Worm (Caenorhabditis elegans) whole organism, late embryonic: ENCODE data around the gene Y11D7A.5.

Experiments
- C08G9.2 ChIP-seq: sonication (generic microtip); optimal IDR thresholded peaks from 2 replicates; lab custom pipeline; 2016; ENCODE audit warnings: mild to moderate bottlenecking, missing genetic modification characterization, moderate library complexity, missing compliant biosample characterization
- C38D4.7 ChIP-seq: fragments of 200-800 bp; sonication (Bioruptor generic); optimal IDR thresholded peaks from 2 replicates; lab custom pipeline; 2018; ENCODE audit warnings: mild to moderate bottlenecking, missing genetic modification characterization, moderate library complexity, missing compliant biosample characterization
- Y22D7AL.16 ChIP-seq: sonication (generic microtip); optimal IDR thresholded peaks from 2 replicates; lab custom pipeline; 2016; ENCODE audit warnings: missing genetic modification characterization, missing compliant biosample characterization
- ceh-14 ChIP-seq: sonication (generic microtip); optimal IDR thresholded peaks from 2 replicates; lab custom pipeline; 2016; ENCODE audit warnings: missing genotype, missing genetic modification characterization, missing compliant biosample characterization
- ceh-18 ChIP-seq: sonication (generic microtip); optimal IDR thresholded peaks from 2 replicates; lab custom pipeline; 2016; ENCODE audit warnings: missing genetic modification characterization, missing compliant biosample characterization
- ceh-19 ChIP-seq: fragments of 200-800 bp; sonication (Bioruptor generic); optimal IDR thresholded peaks from 2 replicates; lab custom pipeline; 2018; ENCODE audit warnings: mild to moderate bottlenecking, missing genetic modification characterization, missing compliant biosample characterization
- ceh-2 ChIP-seq: sonication (generic microtip); optimal IDR thresholded peaks from 2 replicates; lab custom pipeline; 2016; ENCODE audit warnings: missing genotype, missing genetic modification characterization, missing compliant biosample characterization
- ceh-22 ChIP-seq: sonication (generic microtip); optimal IDR thresholded peaks from 2 replicates; lab custom pipeline; 2017; ENCODE audit warnings: missing biosample characterization, missing genetic modification characterization
- ceh-31 ChIP-seq: sonication (generic microtip); optimal IDR thresholded peaks from 2 replicates; lab custom pipeline; 2016; ENCODE audit warnings: missing genetic modification characterization, missing compliant biosample characterization
- ceh-45 ChIP-seq: fragments of 200-800 bp; sonication (Bioruptor generic); IDR thresholded peaks from 2 replicates; pipeline ENCODE4 v1.3.6; 2022; ENCODE audit warnings: missing genetic modification reagents, missing genetic modification characterization, missing compliant biosample characterization
- ceh-48 ChIP-seq: sonication (generic microtip); optimal IDR thresholded peaks from 2 replicates; lab custom pipeline; 2016; ENCODE audit warnings: missing genetic modification characterization, inconsistent platforms, missing compliant biosample characterization
- che-1 ChIP-seq: sonication (generic microtip); optimal IDR thresholded peaks from 2 replicates; lab custom pipeline; 2016; ENCODE audit warnings: mild to moderate bottlenecking, missing genetic modification characterization, missing compliant biosample characterization
- eyg-1 ChIP-seq: sonication (generic microtip); optimal IDR thresholded peaks from 2 replicates; lab custom pipeline; 2016; ENCODE audit warnings: missing genotype, missing genetic modification characterization, missing compliant biosample characterization
- fax-1 ChIP-seq: sonication (generic microtip); optimal IDR thresholded peaks from 2 replicates; lab custom pipeline; 2016; ENCODE audit warnings: missing genotype, missing genetic modification characterization, missing compliant biosample characterization
- fkh-10 ChIP-seq: fragments of 150-350 bp; optimal IDR thresholded peaks from 2 replicates; lab custom pipeline; 2014; ENCODE audit warnings: missing biosample characterization, missing genetic modification reagents, missing genetic modification characterization
- gmeb-2 ChIP-seq: sonication (generic microtip); optimal IDR thresholded peaks from 2 replicates; lab custom pipeline; 2016; ENCODE audit warnings: missing genetic modification characterization, inconsistent platforms, missing compliant biosample characterization
- hlh-30 ChIP-seq: sonication (generic microtip); optimal IDR thresholded peaks from 2 replicates; lab custom pipeline; 2017; ENCODE audit warnings: antibody characterized with exemption, missing genetic modification characterization, missing compliant biosample characterization; ENCODE audit not compliant: insufficient read depth
- hlh-8 ChIP-seq: sonication (generic microtip); optimal IDR thresholded peaks from 2 replicates; lab custom pipeline; 2016; ENCODE audit warnings: missing genotype, missing genetic modification characterization, missing compliant biosample characterization
- lim-6 ChIP-seq: sonication (generic microtip); optimal IDR thresholded peaks from 2 replicates; lab custom pipeline; 2016; ENCODE audit warnings: missing genetic modification characterization, missing compliant biosample characterization
- lin-11 ChIP-seq: fragments of 200-800 bp; sonication (Bioruptor generic); optimal IDR thresholded peaks from 2 replicates; lab custom pipeline; 2018; ENCODE audit warnings: mild to moderate bottlenecking, missing genetic modification characterization, missing compliant biosample characterization
- madf-2 ChIP-seq: sonication (generic microtip); optimal IDR thresholded peaks from 2 replicates; lab custom pipeline; 2017; ENCODE audit warnings: missing genetic modification characterization, missing compliant biosample characterization
- nfya-1 ChIP-seq: sonication (generic microtip); optimal IDR thresholded peaks from 2 replicates; lab custom pipeline; 2017; ENCODE audit warnings: missing genetic modification characterization, mild to moderate bottlenecking, missing compliant biosample characterization, antibody characterized with exemption, moderate library complexity
- nhr-232 ChIP-seq: sonication (generic microtip); optimal IDR thresholded peaks from 2 replicates; lab custom pipeline; 2016; ENCODE audit warnings: missing genetic modification characterization, missing compliant biosample characterization
- npax-4 ChIP-seq: sonication (generic microtip); optimal IDR thresholded peaks from 2 replicates; lab custom pipeline; 2016; ENCODE audit warnings: missing genetic modification characterization, missing compliant biosample characterization
- odd-2 ChIP-seq: sonication (generic microtip); optimal IDR thresholded peaks from 2 replicates; lab custom pipeline; 2017; ENCODE audit warnings: antibody characterized with exemption, mild to moderate bottlenecking, missing genetic modification characterization, missing compliant biosample characterization
- pat-9 ChIP-seq: fragments of 200-800 bp; sonication (Bioruptor generic); optimal IDR thresholded peaks from 2 replicates; lab custom pipeline; 2018; ENCODE audit warnings: mild to moderate bottlenecking, missing genetic modification characterization, moderate library complexity, missing compliant biosample characterization
- pha-4 ChIP-seq: fragments of 150-350 bp; optimal IDR thresholded peaks from 2 replicates; lab custom pipeline; 2018; ENCODE audit warnings: missing biosample characterization, missing genetic modification reagents, missing genetic modification characterization
- pros-1 ChIP-seq: fragments of 150-350 bp; optimal IDR thresholded peaks from 2 replicates; lab custom pipeline; 2014; ENCODE audit warnings: missing biosample characterization, missing genetic modification reagents, missing genetic modification characterization
- rnt-1 ChIP-seq: sonication (generic microtip); optimal IDR thresholded peaks from 2 replicates; lab custom pipeline; 2016; ENCODE audit warnings: missing genetic modification characterization, missing compliant biosample characterization
- sdc-2 ChIP-seq: sonication (generic microtip); optimal IDR thresholded peaks from 2 replicates; lab custom pipeline; 2016; ENCODE audit warnings: missing genotype, missing genetic modification characterization, missing compliant biosample characterization
- sox-2 ChIP-seq: fragments of 200-800 bp; sonication (Bioruptor generic); IDR thresholded peaks from 2 replicates; pipeline ENCODE4 v1.3.6; 2022; ENCODE audit warnings: missing genetic modification reagents, missing genetic modification characterization, missing compliant biosample characterization
- syd-9 ChIP-seq: sonication (generic microtip); optimal IDR thresholded peaks from 2 replicates; lab custom pipeline; 2016; ENCODE audit warnings: mild to moderate bottlenecking, missing genetic modification characterization, moderate library complexity, missing compliant biosample characterization
- tbx-2 ChIP-seq: sonication (generic microtip); optimal IDR thresholded peaks from 2 replicates; lab custom pipeline; 2016; ENCODE audit warnings: missing genetic modification characterization, missing compliant biosample characterization
- tbx-7 ChIP-seq: sonication (generic microtip); optimal IDR thresholded peaks from 2 replicates; lab custom pipeline; 2016; ENCODE audit warnings: missing genotype, missing genetic modification characterization, missing compliant biosample characterization
- ttx-3 ChIP-seq: sonication (generic microtip); optimal IDR thresholded peaks from 2 replicates; lab custom pipeline; 2016; ENCODE audit warnings: missing genetic modification reagents, missing genetic modification characterization, missing compliant biosample characterization
- unc-3 ChIP-seq, 2 experiments: fragments of 200-800 bp in 1 of 2; sonication (Bioruptor generic) in 1 of 2; sonication (generic microtip) in 1 of 2; conservative IDR thresholded peaks in 1 of 2; optimal IDR thresholded peaks in 1 of 2; 2 replicates each; pipeline versions ENCODE4 v1.3.6 to Lab custom; 2016 to 2022; ENCODE audit warnings: missing compliant biosample characterization in 2 of 2, missing genetic modification characterization in 2 of 2, missing genetic modification reagents in 1 of 2
- unc-42 ChIP-seq: sonication (generic microtip); optimal IDR thresholded peaks from 2 replicates; lab custom pipeline; 2016; ENCODE audit warnings: missing genotype, missing genetic modification characterization, missing compliant biosample characterization
- unc-55 ChIP-seq: sonication (generic microtip); optimal IDR thresholded peaks from 2 replicates; lab custom pipeline; 2017; ENCODE audit warnings: missing biosample characterization, missing genetic modification reagents, missing genetic modification characterization
- zip-5 ChIP-seq: sonication (generic microtip); optimal IDR thresholded peaks from 2 replicates; lab custom pipeline; 2016; ENCODE audit warnings: missing genetic modification characterization, missing compliant biosample characterization
- ztf-16 ChIP-seq: sonication (generic microtip); optimal IDR thresholded peaks from 2 replicates; lab custom pipeline; 2017; ENCODE audit warnings: missing genetic modification characterization, missing compliant biosample characterization

The Y11D7A.5 gene

ce11 chrIV:9224825-9225224, 20.5 kb downstream of the Y11D7A.5 start, which contains the start of gene C46C2.3:
Gene C46C2.3 (plus strand): TSS chrIV:9225125.
- TF ChIP-seq lim-6 (tag; lab: Kevin White, UChicago) (no peak), pat-9 (tag; lab: Kevin White, UChicago) (no peak), tbx-2 (tag; lab: Kevin White, UChicago) (no peak), odd-2 (tag; lab: Kevin White, UChicago) (no peak), fkh-10 (GFP tag; lab: Kevin White, UChicago) (no peak), gmeb-2 (no peak), ttx-3 (tag; lab: Kevin White, UChicago) (no peak)

- TF ChIP-seq ceh-22 (tag; lab: Kevin White, UChicago) = no peak
- TF ChIP-seq madf-2 = no peak
- TF ChIP-seq pat-9 (tag; lab: Kevin White, UChicago) = no peak
- no peak for TF ChIP-seq eyg-1 (tag; lab: Kevin White, UChicago)
- TF ChIP-seq sox-2 (GFP tag; lab: Robert Waterston, UW) = no peak
- no peak for TF ChIP-seq ceh-45 (GFP tag; lab: Robert Waterston, UW)
- no peak for TF ChIP-seq syd-9 (tag; lab: Kevin White, UChicago)
- no peak for TF ChIP-seq fax-1 (tag; lab: Kevin White, UChicago)
- TF ChIP-seq unc-3 (GFP tag; conservative IDR thresholded peaks at IDR 0.05; lab: Robert Waterston, UW) = no peak
- TF ChIP-seq unc-3 (tag; optimal IDR thresholded peaks at IDR 0.05; lab: Kevin White, UChicago) = no peak
- TF ChIP-seq sdc-2 (tag; lab: Kevin White, UChicago) = no peak
- no peak for TF ChIP-seq C38D4.7 (GFP tag; lab: Kevin White, UChicago)
- TF ChIP-seq, all 69 proteins: peak for 0
These were observed 26.9 kb downstream of the Y11D7A.5 start for ce11 chrIV:9218415-9218814.

- TF ChIP-seq pha-4 (tag; lab: Kevin White, UChicago) (no peak), lin-11 (tag; lab: Kevin White, UChicago) (no peak), tbx-7 (tag; lab: Kevin White, UChicago) (no peak), ceh-48 (tag; lab: Kevin White, UChicago) (no peak), zip-5 (no peak), npax-4 (tag; lab: Kevin White, UChicago) (no peak), sox-2 (GFP tag; lab: Robert Waterston, UW) (no peak)
These were observed 27.9 kb downstream of the Y11D7A.5 start, which contains the start of gene C46C2.2 for ce11 chrIV:9217426-9217825. Gene C46C2.2 (plus strand): TSS chrIV:9217726.

ce11 chrIV:9216956-9217355, 28.4 kb downstream of the Y11D7A.5 start:
- TF ChIP-seq che-1 (tag; lab: Kevin White, UChicago) (no peak), pha-4 (tag; lab: Kevin White, UChicago) (no peak), unc-3 (GFP tag; conservative IDR thresholded peaks at IDR 0.05; lab: Robert Waterston, UW) (no peak), unc-3 (tag; optimal IDR thresholded peaks at IDR 0.05; lab: Kevin White, UChicago) (no peak), ceh-14 (tag; lab: Kevin White, UChicago) (no peak), pros-1 (tag; lab: Kevin White, UChicago) (no peak), sdc-2 (tag; lab: Kevin White, UChicago) (no peak), nhr-232 (tag; lab: Kevin White, UChicago) (no peak), ceh-18 (no peak), ceh-19 (GFP tag; lab: Kevin White, UChicago) (no peak), Y22D7AL.16 (no peak), C08G9.2 (tag; lab: Kevin White, UChicago) (no peak), hlh-30 (tag; lab: Kevin White, UChicago) (no peak)

DNA sequence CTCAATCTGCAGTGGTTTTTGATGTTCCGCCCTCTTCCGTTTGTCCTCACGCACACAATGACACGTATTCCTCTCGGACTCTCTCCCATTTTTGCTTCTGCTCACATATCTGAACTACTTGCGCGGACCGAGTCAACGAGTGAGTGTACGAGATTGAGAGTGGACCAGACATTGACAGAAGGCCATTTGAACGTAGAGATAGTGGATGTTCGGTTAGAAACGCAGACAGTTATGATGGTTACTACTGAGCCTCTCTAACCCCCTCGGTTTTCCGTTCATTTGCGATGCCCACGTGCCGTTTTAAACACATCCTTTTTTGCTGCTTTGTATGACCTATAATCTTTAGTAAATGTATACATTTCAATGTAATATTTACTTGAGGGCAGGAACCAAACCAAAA, 28.9 kb downstream of the Y11D7A.5 start:
- TF ChIP-seq fax-1 (tag; lab: Kevin White, UChicago) (no peak), nfya-1 (tag; lab: Kevin White, UChicago) (peak; percentile 37), Y22D7AL.16 (no peak), ceh-2 (no peak), unc-55 (GFP tag; lab: Kevin White, UChicago) (no peak), hlh-30 (tag; lab: Kevin White, UChicago) (peak; percentile 70), ceh-31 (tag; lab: Kevin White, UChicago) (peak; percentile 68), tbx-7 (tag; lab: Kevin White, UChicago) (no peak), unc-42 (tag; lab: Kevin White, UChicago) (peak; percentile 46), unc-3 (GFP tag; conservative IDR thresholded peaks at IDR 0.05; lab: Robert Waterston, UW) (no peak), unc-3 (tag; optimal IDR thresholded peaks at IDR 0.05; lab: Kevin White, UChicago) (no peak), gmeb-2 (no peak), pros-1 (tag; lab: Kevin White, UChicago) (no peak), ceh-22 (tag; lab: Kevin White, UChicago) (no peak), hlh-8 (tag; lab: Kevin White, UChicago) (no peak), madf-2 (no peak), rnt-1 (no peak), ztf-16 (tag; lab: Kevin White, UChicago) (no peak), tbx-2 (tag; lab: Kevin White, UChicago) (peak; percentile 44)
